Fruit fly (Drosophila melanogaster): Measurements from ENCODE around the gene CG5854.
A peak's percentile ranks its signal among the peaks of the same experiment; 100 is the strongest.

The CG5854 gene

dm6 chr3R:23931095-23931728 lies 2.5 kb upstream of the CG5854 start, which contains the start of the genes Rpt2 and CG13599 (continued):
- TF ChIP-seq eyg (GFP tag; optimal IDR thresholded peaks at IDR 0.05) (no peak), bab2 (GFP tag; optimal IDR thresholded peaks at IDR 0.05) (peak; percentile 6), croc (GFP tag; conservative IDR thresholded peaks at IDR 0.05) (no peak), CG12299 (tag; optimal IDR thresholded peaks at IDR 0.05) (peak; percentile 41), Mad (GFP tag; optimal IDR thresholded peaks at IDR 0.05) (peak; percentile 14), CG42726 (GFP tag; IDR thresholded peaks at IDR 0.05; ENCODE audit: partially characterized antibody) (no peak), hkb (optimal IDR thresholded peaks at IDR 0.05) (peak; percentile 82), hkb (GFP tag; IDR thresholded peaks at IDR 0.05) (no peak), CG4404 (GFP tag; IDR thresholded peaks at IDR 0.05) (no peak), rib (GFP tag; IDR thresholded peaks at IDR 0.05) (no peak), zen (tag; optimal IDR thresholded peaks at IDR 0.05) (peak; percentile 36), CG10267 (tag; optimal IDR thresholded peaks at IDR 0.05) (peak; percentile 69), CG12071 (GFP tag; optimal IDR thresholded peaks at IDR 0.05) (no peak), Hsf (GFP tag; optimal IDR thresholded peaks at IDR 0.05) (peak; percentile 28), chif (GFP tag; optimal IDR thresholded peaks at IDR 0.05) (no peak), Dp (GFP tag; optimal IDR thresholded peaks at IDR 0.05) (peak; percentile 85), Spps (tag; optimal IDR thresholded peaks at IDR 0.05) (peak; percentile 14), CG1603 (tag; optimal IDR thresholded peaks at IDR 0.05) (peak; percentile 26), CG8388 (GFP tag; optimal IDR thresholded peaks at IDR 0.05) (no peak), CG15601 (tag; optimal IDR thresholded peaks at IDR 0.05) (peak; percentile 48), CG15514 (GFP tag; optimal IDR thresholded peaks at IDR 0.05) (peak; percentile 50), CG33213 (GFP tag; optimal IDR thresholded peaks at IDR 0.05) (peak; percentile 33), Atf3 (GFP tag; optimal IDR thresholded peaks at IDR 0.05) (no peak), ham (GFP tag; IDR thresholded peaks at IDR 0.05) (no peak), CG13123 (GFP tag; optimal IDR thresholded peaks at IDR 0.05) (no peak), unpg (GFP tag; optimal IDR thresholded peaks at IDR 0.05) (no peak), Myb (GFP tag; optimal IDR thresholded peaks at IDR 0.05) (peak; percentile 64), CG18262 (tag; optimal IDR thresholded peaks at IDR 0.05) (peak; percentile 24), CG4360 (GFP tag; IDR thresholded peaks at IDR 0.05) (no peak), nerfin-1 (tag; optimal IDR thresholded peaks at IDR 0.05) (peak; percentile 5), CG7357 (GFP tag; IDR thresholded peaks at IDR 0.05) (no peak), da (GFP tag; optimal IDR thresholded peaks at IDR 0.05) (no peak), unc-4 (GFP tag; IDR thresholded peaks at IDR 0.05; ENCODE audit: partially characterized antibody) (peak; percentile 63), pho (GFP tag; optimal IDR thresholded peaks at IDR 0.05) (no peak), CG13287 (GFP tag; IDR thresholded peaks at IDR 0.05; ENCODE audit: partially characterized antibody) (peak; percentile 70; the same call in 1 of the 2 replicates), CG14050 (GFP tag; IDR thresholded peaks at IDR 0.05) (no peak), Atf6 (GFP tag; IDR thresholded peaks at IDR 0.05) (no peak), lilli (GFP tag; optimal IDR thresholded peaks at IDR 0.05) (peak; percentile 34), CG7556 (GFP tag; optimal IDR thresholded peaks at IDR 0.05) (no peak), CG15479 (GFP tag; optimal IDR thresholded peaks at IDR 0.05) (no peak), Deaf1 (tag; optimal IDR thresholded peaks at IDR 0.05) (peak; percentile 18), ttk (GFP tag; IDR thresholded peaks at IDR 0.05) (no peak), CG12942 (GFP tag; optimal IDR thresholded peaks at IDR 0.05) (peak; percentile 13), exex (tag; optimal IDR thresholded peaks at IDR 0.05) (peak; percentile 6), H2.0 (GFP tag; IDR thresholded peaks at IDR 0.05) (no peak), hb (GFP tag; IDR thresholded peaks at IDR 0.05; ENCODE audit: partially characterized antibody) (no peak), dysf (GFP tag; IDR thresholded peaks at IDR 0.05) (no peak), CG17568 (GFP tag; optimal IDR thresholded peaks at IDR 0.05) (peak; percentile 68), Xbp1 (GFP tag; optimal IDR thresholded peaks at IDR 0.05) (peak; percentile 22), CG1602 (GFP tag; optimal IDR thresholded peaks at IDR 0.05) (no peak)
